Worm (Caenorhabditis elegans): Measurements from ENCODE around the gene Y54F10BM.21.

Y54F10BM.21 gene

DNA sequence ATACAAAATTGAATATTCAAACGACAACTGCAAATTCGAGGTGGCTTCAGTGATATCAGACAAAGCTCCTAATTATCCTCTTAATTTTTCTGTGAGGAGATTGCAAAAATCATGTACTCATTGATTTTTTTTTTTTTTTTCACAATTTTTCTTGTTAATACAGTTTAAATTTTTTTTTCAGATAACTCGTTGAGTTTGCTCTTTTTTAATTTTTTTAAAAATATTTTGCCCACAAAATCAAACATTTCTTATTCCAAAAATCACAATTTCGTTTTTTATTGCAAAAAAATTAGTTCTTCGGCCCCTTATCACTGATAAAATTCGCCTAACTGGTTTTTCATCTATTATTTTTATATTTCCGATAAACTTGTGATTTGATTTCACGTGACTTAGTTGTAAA, at the start of gene Y54F10BM.21:
Gene Y54F10BM.21, plus strand, starts transcription at position 301 of the 400 bp plus-strand sequence.
- TF ChIP-seq dao-5 (tag; optimal IDR thresholded peaks at IDR 0.05) (no peak), him-1 (tag; optimal IDR thresholded peaks at IDR 0.05) (no peak), W03F9.2 (tag; optimal IDR thresholded peaks at IDR 0.05) (no peak)

DNA sequence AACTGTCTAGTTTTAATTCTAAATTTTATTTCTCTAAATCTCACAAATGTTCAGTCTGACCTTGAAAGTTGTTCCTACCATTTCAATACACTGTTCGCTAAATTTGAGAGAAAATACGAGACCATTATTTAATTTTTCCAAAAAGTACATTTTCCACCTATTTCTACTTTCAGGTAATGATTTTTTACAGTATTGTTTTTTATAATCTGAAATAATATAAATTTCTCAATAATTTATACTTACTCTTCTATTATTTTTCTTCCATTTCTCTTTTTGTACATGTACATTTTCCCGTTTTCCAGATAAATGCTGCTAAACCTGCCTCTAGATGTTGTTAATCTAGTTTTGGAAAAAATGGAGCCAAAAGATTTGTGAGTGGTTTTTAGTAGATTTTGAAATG, 49.5 kb upstream of the Y54F10BM.21 start, which contains the start of gene fbxa-62:
Gene fbxa-62, plus strand, starts transcription at position 301 of the 400 bp plus-strand sequence.
- no peak for TF ChIP-seq dao-5 (tag; optimal IDR thresholded peaks at IDR 0.05)
- TF ChIP-seq him-1 (tag; optimal IDR thresholded peaks at IDR 0.05), result no peak
- TF ChIP-seq W03F9.2 (tag; optimal IDR thresholded peaks at IDR 0.05), result no peak

DNA sequence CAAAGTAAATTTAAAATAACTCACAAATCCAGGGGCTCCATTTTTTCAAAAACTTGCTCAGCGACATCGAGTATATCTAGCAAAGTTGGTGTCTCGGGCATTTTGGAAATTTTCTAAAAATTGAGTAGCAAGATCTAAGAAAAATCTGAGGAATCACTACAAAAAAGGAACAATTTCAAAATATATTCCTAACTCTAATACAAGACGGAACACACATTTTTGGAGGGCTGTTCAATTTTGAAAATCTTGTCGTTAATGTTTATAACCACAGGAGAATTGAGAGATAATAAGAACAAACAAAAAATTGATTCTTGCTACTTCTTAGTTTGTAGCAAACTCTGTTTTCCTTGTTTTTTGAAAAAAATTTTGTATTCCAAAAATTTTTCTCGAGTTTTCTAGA, 44.6 kb upstream of the Y54F10BM.21 start, which contains the start of gene fbxa-47:
Gene fbxa-47, minus strand, starts transcription at position 101 of the 400 bp plus-strand sequence.
- TF ChIP-seq W03F9.2 (tag; optimal IDR thresholded peaks at IDR 0.05) (no peak), him-1 (tag; optimal IDR thresholded peaks at IDR 0.05) (no peak), dao-5 (tag; optimal IDR thresholded peaks at IDR 0.05) (no peak)

DNA sequence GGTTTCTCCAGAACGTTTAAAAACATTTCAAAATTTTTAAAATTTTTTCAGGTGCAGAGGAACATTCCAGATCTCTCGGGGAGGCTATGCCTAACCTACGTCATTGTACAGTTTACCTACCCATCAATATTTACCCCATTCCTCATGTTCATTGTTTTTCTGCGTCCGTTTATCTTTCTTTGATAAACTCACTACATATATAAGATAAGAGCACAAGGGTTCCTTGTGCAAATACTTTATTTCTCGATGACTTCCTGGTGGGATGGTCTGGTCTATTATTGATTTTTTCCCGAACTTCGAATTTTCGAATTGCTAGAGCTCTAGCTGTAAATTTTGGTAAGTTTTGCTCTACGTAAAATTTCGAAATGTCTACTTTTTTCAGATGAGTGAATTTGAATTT, 43.5 kb upstream of the Y54F10BM.21 start:
- no peak for TF ChIP-seq him-1 (tag; optimal IDR thresholded peaks at IDR 0.05)

DNA sequence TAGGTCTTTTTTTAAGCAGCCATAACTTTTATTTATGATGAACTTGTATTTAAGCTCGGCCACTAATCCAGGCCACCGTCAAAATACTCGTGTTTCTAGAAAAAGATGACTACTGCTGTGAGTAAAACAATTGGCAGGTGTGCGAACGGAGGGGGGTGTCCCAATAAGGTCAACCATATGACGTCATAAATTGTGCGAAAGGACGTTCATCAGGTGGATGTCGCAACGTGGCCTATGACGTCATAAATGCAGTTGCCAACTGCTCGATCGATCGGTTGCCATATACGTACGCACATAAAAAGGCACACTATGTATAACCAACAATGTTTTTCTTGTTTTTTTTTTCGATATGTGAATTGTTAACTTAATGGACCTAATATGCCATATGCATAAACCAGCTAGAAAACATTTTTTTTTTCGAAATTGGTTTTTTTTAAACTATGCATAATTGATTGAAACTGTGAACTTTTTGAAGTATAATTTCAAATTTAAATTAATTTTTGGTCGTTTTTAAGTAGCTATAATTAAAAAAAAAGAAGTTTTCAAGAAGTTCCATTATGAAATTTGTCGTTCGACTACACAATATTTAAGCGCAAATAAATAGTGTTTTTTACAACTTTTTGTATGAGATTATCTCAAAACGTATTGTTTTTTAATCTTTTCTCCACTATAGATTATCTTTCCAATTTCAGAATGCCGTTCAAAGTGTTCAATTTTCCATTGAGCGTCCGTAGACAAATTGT, 42.6 kb upstream of the Y54F10BM.21 start, which contains the start of gene C39B5.2:
Gene C39B5.2, plus strand, starts transcription at position 693 of the 743 bp plus-strand sequence.
- TF ChIP-seq dao-5 (tag; optimal IDR thresholded peaks at IDR 0.05), result no peak
- TF ChIP-seq him-1 (tag; optimal IDR thresholded peaks at IDR 0.05), result no peak
- TF ChIP-seq W03F9.2 (tag; optimal IDR thresholded peaks at IDR 0.05), result no peak

DNA sequence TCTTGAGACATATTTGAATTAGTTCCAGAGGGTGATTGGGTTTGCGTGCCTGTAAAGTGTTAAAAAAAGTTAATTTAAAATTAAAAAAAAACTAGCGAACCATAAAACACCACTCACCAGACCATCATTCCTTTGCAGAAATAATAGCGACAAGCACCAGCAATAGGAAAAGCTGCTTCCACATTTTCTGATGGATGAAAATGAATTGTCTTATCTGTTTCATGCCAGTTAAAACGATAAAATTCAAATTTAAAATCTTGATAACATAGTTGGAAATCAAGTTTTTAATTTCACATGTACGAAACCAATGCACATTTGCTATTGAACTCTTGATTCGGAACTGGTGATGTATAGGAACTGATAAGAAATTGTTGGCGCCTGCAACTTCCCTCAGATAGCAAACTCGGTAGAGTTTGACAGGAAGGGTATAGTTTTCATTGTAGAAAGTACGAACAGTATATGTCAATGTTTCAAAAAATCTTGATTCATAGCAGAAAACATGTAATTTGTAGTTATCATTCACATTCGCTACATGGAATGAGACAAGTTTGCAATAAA, 37.3 kb upstream of the Y54F10BM.21 start, which contains the start of gene C39B5.10:
Gene C39B5.10, minus strand, starts transcription at position 51 of the 558 bp plus-strand sequence.
- no peak for TF ChIP-seq W03F9.2 (tag; optimal IDR thresholded peaks at IDR 0.05)
- TF ChIP-seq dao-5 (tag; optimal IDR thresholded peaks at IDR 0.05), result no peak
- no peak for TF ChIP-seq him-1 (tag; optimal IDR thresholded peaks at IDR 0.05)

DNA sequence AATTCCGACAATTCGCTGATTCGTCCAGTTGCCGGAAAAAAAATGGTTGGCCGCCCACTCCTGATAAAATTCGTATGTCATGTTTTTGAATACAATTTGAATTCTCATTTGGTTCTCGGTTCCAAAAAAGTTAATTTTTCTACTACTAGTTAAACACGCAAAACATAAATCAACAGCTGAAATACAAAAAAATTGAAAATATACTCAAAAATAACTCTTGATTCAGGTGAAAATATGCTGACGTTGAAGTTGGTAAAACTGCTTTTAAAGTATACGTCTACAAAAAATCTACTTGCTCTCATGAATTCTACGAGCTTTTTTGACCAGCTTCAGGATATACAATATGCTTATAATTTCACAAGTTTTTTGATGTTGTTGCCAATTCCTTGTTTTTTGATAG, 36.5 kb upstream of the Y54F10BM.21 start, which contains the start of gene srz-56:
Gene srz-56, plus strand, starts transcription at position 301 of the 400 bp plus-strand sequence.
- TF ChIP-seq him-1 (tag; optimal IDR thresholded peaks at IDR 0.05), result no peak
- TF ChIP-seq W03F9.2 (tag; optimal IDR thresholded peaks at IDR 0.05), result no peak
- TF ChIP-seq dao-5 (tag; optimal IDR thresholded peaks at IDR 0.05), result no peak

DNA sequence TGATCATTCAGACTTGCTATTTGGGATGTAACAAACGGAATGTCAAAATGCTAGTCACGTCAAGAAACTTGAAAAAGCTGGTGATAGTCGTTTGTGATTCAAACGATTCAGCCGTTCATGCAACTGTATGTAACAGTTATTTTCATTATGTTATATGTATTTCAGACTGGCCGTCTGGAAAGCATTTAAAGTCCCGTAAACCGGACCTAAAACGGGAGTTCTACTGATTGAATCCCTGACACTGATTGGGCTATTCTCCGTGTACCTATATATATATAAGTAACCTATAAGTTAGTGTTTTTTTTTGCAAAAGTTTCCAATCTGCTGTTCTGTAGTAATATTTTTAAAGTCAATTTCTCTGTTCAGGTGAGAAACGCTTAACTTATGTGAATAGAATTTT, 33.3 kb upstream of the Y54F10BM.21 start:
- TF ChIP-seq W03F9.2 (tag; optimal IDR thresholded peaks at IDR 0.05), result no peak
- no peak for TF ChIP-seq him-1 (tag; optimal IDR thresholded peaks at IDR 0.05)
- no peak for TF ChIP-seq dao-5 (tag; optimal IDR thresholded peaks at IDR 0.05)

DNA sequence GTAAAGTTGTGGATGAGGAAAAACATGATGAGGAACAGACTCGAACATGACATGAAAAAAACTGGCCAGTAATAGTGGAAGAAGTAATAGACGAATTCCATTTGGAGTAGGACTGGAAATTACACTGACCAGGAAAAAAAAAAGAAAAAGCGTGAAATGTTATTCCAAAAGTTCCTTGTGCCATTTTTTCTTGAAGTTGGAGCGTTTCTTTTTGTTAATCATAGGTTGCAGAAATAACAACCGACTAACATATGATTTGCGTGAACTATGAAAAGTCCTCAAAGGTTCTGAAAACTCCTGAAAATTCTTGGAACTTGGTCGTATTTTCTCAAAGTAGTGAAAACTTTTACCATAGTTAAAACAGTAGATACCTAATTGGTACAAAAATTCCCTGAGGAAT, 31.2 kb upstream of the Y54F10BM.21 start, which contains the start of gene srd-67:
Gene srd-67, minus strand, starts transcription at position 101 of the 400 bp plus-strand sequence.
- TF ChIP-seq him-1 (tag; optimal IDR thresholded peaks at IDR 0.05) (no peak), dao-5 (tag; optimal IDR thresholded peaks at IDR 0.05) (no peak), W03F9.2 (tag; optimal IDR thresholded peaks at IDR 0.05) (no peak)

DNA sequence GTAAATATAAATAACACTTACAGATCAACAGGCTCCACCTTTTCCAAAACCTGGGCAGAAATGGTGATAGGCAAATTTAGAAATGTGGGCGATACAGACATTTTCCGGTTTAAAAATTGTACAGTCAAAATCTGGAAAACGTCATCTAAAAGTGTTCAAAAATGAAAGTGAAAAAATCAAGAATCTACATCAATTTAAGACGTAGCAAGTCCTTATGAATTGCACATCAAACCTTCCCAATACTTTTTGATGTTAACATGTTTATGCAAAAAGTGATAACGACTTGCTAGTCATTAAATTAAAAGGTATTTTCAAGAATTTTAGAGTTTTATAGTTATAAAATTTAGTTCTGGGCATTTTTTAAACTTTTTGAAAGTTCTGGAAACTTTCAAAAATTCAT, 25.6 kb upstream of the Y54F10BM.21 start, which contains the start of gene fbxa-7:
Gene fbxa-7, minus strand, starts transcription at position 101 of the 400 bp plus-strand sequence.
- TF ChIP-seq W03F9.2 (tag; optimal IDR thresholded peaks at IDR 0.05), result no peak
- no peak for TF ChIP-seq him-1 (tag; optimal IDR thresholded peaks at IDR 0.05)
- no peak for TF ChIP-seq dao-5 (tag; optimal IDR thresholded peaks at IDR 0.05)

DNA sequence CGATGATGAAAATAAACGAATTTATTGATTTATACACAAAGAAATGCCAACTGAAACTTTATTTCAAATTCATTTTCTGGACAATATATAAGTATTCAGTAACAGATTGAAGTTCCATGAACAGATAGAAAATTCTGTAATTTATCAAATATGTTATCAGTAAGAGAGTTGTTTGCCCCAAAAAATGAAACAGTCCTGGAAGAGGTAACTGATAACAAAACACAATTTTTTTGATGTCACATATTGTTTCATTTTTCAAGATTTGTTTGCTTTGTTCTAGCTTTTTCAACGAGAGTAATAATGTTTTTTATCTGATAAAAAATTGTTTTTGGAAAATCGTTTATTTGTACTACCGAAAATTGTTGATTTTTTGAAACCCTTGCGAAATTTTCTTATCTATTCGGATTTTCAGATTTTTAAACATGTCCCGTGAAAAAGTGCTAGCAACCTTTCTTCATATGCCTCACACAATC, 23.9 kb upstream of the Y54F10BM.21 start, which contains the start of gene fbxa-73:
Gene fbxa-73, plus strand, starts transcription at position 423 of the 473 bp plus-strand sequence.
- TF ChIP-seq W03F9.2 (tag; optimal IDR thresholded peaks at IDR 0.05) (no peak), dao-5 (tag; optimal IDR thresholded peaks at IDR 0.05) (no peak), him-1 (tag; optimal IDR thresholded peaks at IDR 0.05) (no peak)

DNA sequence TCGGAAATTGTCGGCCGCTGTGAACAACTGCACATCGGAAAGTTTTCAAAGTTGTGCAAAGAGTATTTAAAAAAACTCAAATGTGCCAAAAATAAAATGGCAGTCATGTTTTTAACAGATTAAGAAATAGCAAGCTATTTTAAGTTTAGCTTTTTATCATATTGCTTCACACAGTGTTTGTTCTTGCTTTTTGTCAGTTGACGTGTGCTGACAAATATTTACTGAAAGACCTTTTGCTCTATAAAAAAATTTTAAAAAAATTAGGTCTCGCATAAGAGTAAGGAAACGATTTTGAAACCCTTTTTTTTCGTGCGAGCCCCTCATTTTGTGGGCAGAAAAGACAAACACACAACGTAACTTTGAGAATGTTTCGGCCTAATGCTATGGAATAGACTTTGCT, 21.4 kb upstream of the Y54F10BM.21 start, which contains the start of gene fbxa-71:
Gene fbxa-71, plus strand, starts transcription at position 301 of the 400 bp plus-strand sequence.
- TF ChIP-seq him-1 (tag; optimal IDR thresholded peaks at IDR 0.05) (no peak), W03F9.2 (tag; optimal IDR thresholded peaks at IDR 0.05) (no peak), dao-5 (tag; optimal IDR thresholded peaks at IDR 0.05) (no peak)

DNA sequence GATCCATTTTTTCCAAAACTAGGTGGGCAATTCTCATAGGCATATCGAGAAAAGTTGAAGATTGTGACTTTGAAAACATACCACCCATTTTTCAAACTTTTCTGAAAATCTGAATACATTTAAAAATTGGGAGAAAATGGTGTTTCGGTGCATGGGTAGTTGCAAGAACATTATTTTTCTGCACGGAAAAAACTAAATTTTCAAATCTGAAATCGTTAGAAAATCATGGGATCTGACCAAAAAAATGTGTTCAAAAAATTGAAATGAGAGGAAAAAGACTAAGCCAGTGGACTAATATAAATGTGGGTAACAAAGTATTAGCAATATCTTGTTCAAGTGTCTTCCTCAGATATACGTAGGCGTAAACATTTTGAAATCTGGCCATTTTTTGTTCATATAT, 18.1 kb upstream of the Y54F10BM.21 start, which contains the start of gene fbxa-43:
Gene fbxa-43, minus strand, starts transcription at position 101 of the 400 bp plus-strand sequence.
- no peak for TF ChIP-seq him-1 (tag; optimal IDR thresholded peaks at IDR 0.05)
- no peak for TF ChIP-seq dao-5 (tag; optimal IDR thresholded peaks at IDR 0.05)
- TF ChIP-seq W03F9.2 (tag; optimal IDR thresholded peaks at IDR 0.05), result no peak

DNA sequence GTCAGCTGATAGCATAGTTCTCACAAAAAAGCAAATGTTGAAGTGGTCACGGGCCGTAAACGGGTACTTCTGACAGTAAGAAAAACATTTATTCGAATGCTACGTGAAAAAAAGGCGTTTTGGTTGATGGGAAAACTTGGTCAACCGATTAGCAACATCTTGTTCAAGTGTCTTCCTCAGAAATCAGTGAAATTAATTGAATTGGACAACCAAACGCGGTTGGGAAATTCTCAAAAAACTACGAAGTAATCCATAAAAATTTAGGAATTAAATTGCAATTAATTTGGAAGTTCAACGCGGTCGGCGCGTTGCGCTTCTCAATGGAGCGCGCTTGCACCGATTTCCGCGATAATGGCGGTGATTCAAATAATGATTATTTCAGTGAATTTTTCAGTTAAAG, 17.6 kb upstream of the Y54F10BM.21 start:
- TF ChIP-seq dao-5 (tag; optimal IDR thresholded peaks at IDR 0.05) (no peak), W03F9.2 (tag; optimal IDR thresholded peaks at IDR 0.05) (no peak), him-1 (tag; optimal IDR thresholded peaks at IDR 0.05) (no peak)
